Worm (Caenorhabditis elegans): ENCODE measurements around the gene T06E8.8.

T06E8.8 gene

DNA sequence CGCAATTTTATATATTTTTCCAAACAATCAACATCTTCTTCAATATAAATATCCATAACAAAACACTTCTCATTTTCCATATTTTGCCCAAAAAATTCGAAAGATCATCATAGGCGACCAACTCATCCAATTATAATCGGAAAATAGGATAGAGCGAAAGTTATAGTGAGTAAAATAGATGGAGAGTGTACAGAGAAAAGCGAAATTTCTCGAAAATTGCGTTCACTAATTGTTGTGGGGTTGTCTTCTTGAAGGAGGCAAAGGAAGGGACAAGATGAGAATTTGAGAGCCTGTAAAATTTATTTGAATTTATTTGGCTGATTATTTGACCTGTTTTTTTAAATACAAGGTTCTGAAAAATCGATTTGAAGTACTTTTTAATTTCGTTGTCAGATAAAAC, 8.0 kb upstream of the T06E8.8 start:
- TF ChIP-seq ceh-83 (GFP tag; optimal IDR thresholded peaks at IDR 0.05) (no peak), sem-2 (GFP tag; optimal IDR thresholded peaks at IDR 0.05) (no peak), ces-1 (GFP tag; optimal IDR thresholded peaks at IDR 0.05) (peak; percentile 79), nhr-12 (tag; optimal IDR thresholded peaks at IDR 0.05) (no peak), unc-62 (GFP tag; optimal IDR thresholded peaks at IDR 0.05) (no peak), ceh-43 (GFP tag; optimal IDR thresholded peaks at IDR 0.05) (peak; percentile 30), tbx-8 (GFP tag; optimal IDR thresholded peaks at IDR 0.05) (no peak), unc-120 (tag; optimal IDR thresholded peaks at IDR 0.05; ENCODE audit: poor library complexity, severe bottlenecking) (no peak), blmp-1 (tag; optimal IDR thresholded peaks at IDR 0.05) (peak; percentile 94), elt-3 (tag; optimal IDR thresholded peaks at IDR 0.05) (no peak)

DNA sequence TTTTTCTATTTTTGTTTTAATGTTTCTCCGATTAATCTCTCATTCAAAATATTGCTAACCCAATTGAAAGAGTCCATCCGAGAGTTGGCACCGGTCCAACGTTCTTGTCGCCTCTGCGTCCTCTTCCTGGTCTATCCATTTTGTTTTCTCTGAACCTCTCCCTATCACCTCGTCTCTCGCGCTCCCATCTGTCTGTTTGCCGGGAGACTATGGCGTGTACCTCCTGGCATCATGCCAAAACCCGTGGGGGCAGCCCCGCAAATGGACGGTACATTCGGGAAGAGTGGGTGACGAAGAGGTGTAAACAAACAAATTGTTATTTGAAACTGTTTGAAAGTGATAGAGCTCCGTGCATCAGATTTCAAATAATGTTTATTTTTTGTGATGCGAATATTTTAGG, 7.3 kb upstream of the T06E8.8 start, which contains the start of gene T06E8.2:
Gene T06E8.2 (minus strand): TSS at position 139 of the 400 bp plus-strand sequence.
- TF ChIP-seq mls-2 (tag; optimal IDR thresholded peaks at IDR 0.05): no peak
- TF ChIP-seq ces-1 (GFP tag; optimal IDR thresholded peaks at IDR 0.05): peak; percentile 22
- TF ChIP-seq mab-5 (tag; optimal IDR thresholded peaks at IDR 0.05): no peak
- no peak for TF ChIP-seq elt-3 (tag; optimal IDR thresholded peaks at IDR 0.05)
- TF ChIP-seq bed-3 (GFP tag; optimal IDR thresholded peaks at IDR 0.05): no peak
- peak; percentile 56 for TF ChIP-seq unc-120 (tag; optimal IDR thresholded peaks at IDR 0.05; ENCODE audit: poor library complexity, severe bottlenecking)
- no peak for TF ChIP-seq ztf-11 (tag; optimal IDR thresholded peaks at IDR 0.05)
- peak; percentile 7 for TF ChIP-seq ham-2 (GFP tag; optimal IDR thresholded peaks at IDR 0.05)
- TF ChIP-seq tbx-8 (GFP tag; optimal IDR thresholded peaks at IDR 0.05): no peak
- TF ChIP-seq ceh-83 (GFP tag; optimal IDR thresholded peaks at IDR 0.05): peak; percentile 5
- TF ChIP-seq lin-32 (GFP tag; optimal IDR thresholded peaks at IDR 0.05): peak; percentile 71
- TF ChIP-seq zip-8 (tag; optimal IDR thresholded peaks at IDR 0.05): no peak
- TF ChIP-seq unc-62 (GFP tag; optimal IDR thresholded peaks at IDR 0.05): no peak
- no peak for TF ChIP-seq snpc-4 (tag; optimal IDR thresholded peaks at IDR 0.05)
- TF ChIP-seq nhr-28 (tag; optimal IDR thresholded peaks at IDR 0.05): no peak
- TF ChIP-seq cnd-1 (tag; optimal IDR thresholded peaks at IDR 0.05): peak; percentile 82
- no peak for TF ChIP-seq nhr-12 (tag; optimal IDR thresholded peaks at IDR 0.05)
- no peak for TF ChIP-seq sem-2 (GFP tag; optimal IDR thresholded peaks at IDR 0.05)

DNA sequence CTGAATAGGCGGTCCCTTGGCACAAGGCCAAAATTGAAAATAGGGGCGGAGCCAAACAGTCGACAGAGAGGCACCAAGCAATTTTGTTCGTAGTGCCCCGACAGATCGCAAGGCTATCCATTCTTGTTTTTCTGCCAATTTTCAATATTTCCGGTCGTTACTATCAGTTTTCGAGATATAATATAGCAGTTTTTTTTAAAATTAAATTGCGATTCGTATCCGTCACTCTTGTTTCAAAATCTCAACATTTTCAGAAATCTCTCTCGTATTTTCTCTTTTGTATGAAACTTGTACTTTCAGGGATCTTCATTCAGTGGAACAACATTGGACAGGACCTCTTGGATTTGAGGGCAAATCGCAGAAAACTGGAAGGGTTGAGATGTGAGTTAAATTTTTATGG, 6.5 kb upstream of the T06E8.8 start, which contains the start of gene F57A8.1:
Gene F57A8.1 (plus strand): TSS at position 301 of the 400 bp plus-strand sequence.
- no peak for TF ChIP-seq hlh-1 (tag; optimal IDR thresholded peaks at IDR 0.05)
- TF ChIP-seq nhr-2 (tag; optimal IDR thresholded peaks at IDR 0.05): no peak
- TF ChIP-seq ces-1 (GFP tag; optimal IDR thresholded peaks at IDR 0.05): no peak
- TF ChIP-seq nhr-237 (tag; optimal IDR thresholded peaks at IDR 0.05): no peak
- no peak for TF ChIP-seq ceh-83 (GFP tag; optimal IDR thresholded peaks at IDR 0.05)
- no peak for TF ChIP-seq cnd-1 (tag; optimal IDR thresholded peaks at IDR 0.05)
- TF ChIP-seq ceh-43 (GFP tag; optimal IDR thresholded peaks at IDR 0.05): no peak
- no peak for TF ChIP-seq sem-2 (GFP tag; optimal IDR thresholded peaks at IDR 0.05)
- no peak for TF ChIP-seq lin-32 (GFP tag; optimal IDR thresholded peaks at IDR 0.05)
- no peak for TF ChIP-seq elt-1 (tag; optimal IDR thresholded peaks at IDR 0.05; ENCODE audit: borderline replicate concordance, insufficient read depth)
- TF ChIP-seq lin-13 (tag; optimal IDR thresholded peaks at IDR 0.05): no peak
- TF ChIP-seq bed-3 (GFP tag; optimal IDR thresholded peaks at IDR 0.05): no peak
- no peak for TF ChIP-seq unc-62 (GFP tag; optimal IDR thresholded peaks at IDR 0.05)
- no peak for TF ChIP-seq blmp-1 (tag; optimal IDR thresholded peaks at IDR 0.05)
- TF ChIP-seq ham-2 (GFP tag; optimal IDR thresholded peaks at IDR 0.05): no peak
- TF ChIP-seq pha-4 (tag; optimal IDR thresholded peaks at IDR 0.05): no peak
- no peak for TF ChIP-seq snpc-4 (tag; optimal IDR thresholded peaks at IDR 0.05)
- no peak for TF ChIP-seq M03D4.4 (tag; optimal IDR thresholded peaks at IDR 0.05)
- TF ChIP-seq flh-1 (GFP tag; optimal IDR thresholded peaks at IDR 0.05): no peak

DNA sequence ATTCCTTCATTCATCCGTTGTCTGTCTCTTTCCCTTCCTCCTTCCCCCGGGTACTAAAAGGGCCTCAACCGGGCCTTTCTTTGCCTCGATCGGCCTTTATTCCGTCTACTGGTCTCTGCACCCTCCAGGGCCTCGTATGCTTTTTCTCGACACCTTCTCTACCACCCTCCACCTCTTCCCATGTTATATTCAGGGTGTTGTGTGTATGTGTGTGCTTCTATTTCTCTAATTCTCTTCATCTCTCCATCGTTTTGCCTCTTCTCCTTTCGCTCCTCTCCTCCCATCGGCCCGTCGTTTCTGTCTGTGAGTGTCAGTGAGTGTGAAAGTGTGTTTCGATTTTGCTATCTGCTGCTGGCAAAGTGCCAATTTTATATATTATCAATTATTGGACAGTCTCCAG, 3.7 kb upstream of the T06E8.8 start:
- TF ChIP-seq cnd-1 (tag; optimal IDR thresholded peaks at IDR 0.05) (peak; percentile 11), nhr-2 (tag; optimal IDR thresholded peaks at IDR 0.05) (peak; percentile 67), mls-2 (tag; optimal IDR thresholded peaks at IDR 0.05) (peak; percentile 63), nhr-12 (tag; optimal IDR thresholded peaks at IDR 0.05) (no peak), unc-39 (tag; optimal IDR thresholded peaks at IDR 0.05) (no peak), ceh-43 (GFP tag; optimal IDR thresholded peaks at IDR 0.05) (no peak), lin-13 (tag; optimal IDR thresholded peaks at IDR 0.05) (peak; percentile 69), lsy-2 (tag; optimal IDR thresholded peaks at IDR 0.05) (peak; percentile 74), bed-3 (GFP tag; optimal IDR thresholded peaks at IDR 0.05) (peak; percentile 20), tbx-8 (GFP tag; optimal IDR thresholded peaks at IDR 0.05) (no peak), unc-120 (tag; optimal IDR thresholded peaks at IDR 0.05; ENCODE audit: poor library complexity, severe bottlenecking) (peak; percentile 78), elt-1 (tag; optimal IDR thresholded peaks at IDR 0.05; ENCODE audit: borderline replicate concordance, insufficient read depth) (no peak), ceh-39 (tag; optimal IDR thresholded peaks at IDR 0.05) (peak; percentile 29), flh-1 (GFP tag; optimal IDR thresholded peaks at IDR 0.05) (no peak), ceh-83 (GFP tag; optimal IDR thresholded peaks at IDR 0.05) (no peak), ces-1 (GFP tag; optimal IDR thresholded peaks at IDR 0.05) (peak; percentile 58), ham-2 (GFP tag; optimal IDR thresholded peaks at IDR 0.05) (peak; percentile 41), sem-2 (GFP tag; optimal IDR thresholded peaks at IDR 0.05) (no peak), ztf-11 (tag; optimal IDR thresholded peaks at IDR 0.05) (no peak), snpc-4 (tag; optimal IDR thresholded peaks at IDR 0.05) (no peak), elt-3 (tag; optimal IDR thresholded peaks at IDR 0.05) (no peak), M03D4.4 (tag; optimal IDR thresholded peaks at IDR 0.05) (peak; percentile 10), pha-4 (tag; optimal IDR thresholded peaks at IDR 0.05) (peak; percentile 22), mep-1 (tag; optimal IDR thresholded peaks at IDR 0.05) (peak; percentile 50), hlh-1 (tag; optimal IDR thresholded peaks at IDR 0.05) (peak; percentile 60), drap-1 (GFP tag; optimal IDR thresholded peaks at IDR 0.05) (peak; percentile 18), lin-32 (GFP tag; optimal IDR thresholded peaks at IDR 0.05) (no peak), unc-62 (GFP tag; optimal IDR thresholded peaks at IDR 0.05) (peak; percentile 49), nhr-237 (tag; optimal IDR thresholded peaks at IDR 0.05) (peak; percentile 15), sptf-1 (tag; optimal IDR thresholded peaks at IDR 0.05) (peak; percentile 68), nhr-76 (tag; optimal IDR thresholded peaks at IDR 0.05) (no peak)

All from whole organism, mixed stage, embryonic.